Worm (Caenorhabditis elegans) whole organism, late embryonic: ENCODE measurements around the gene srx-64.

ENCODE experiments used
- C08G9.2 ChIP-seq: sonication (generic microtip); optimal IDR thresholded peaks from 2 replicates; lab custom pipeline; 2016; ENCODE audit warnings: mild to moderate bottlenecking, missing genetic modification characterization, moderate library complexity, missing compliant biosample characterization
- C38D4.7 ChIP-seq: fragments of 200-800 bp; sonication (Bioruptor generic); optimal IDR thresholded peaks from 2 replicates; lab custom pipeline; 2018; ENCODE audit warnings: mild to moderate bottlenecking, missing genetic modification characterization, moderate library complexity, missing compliant biosample characterization
- K02D7.2 ChIP-seq: sonication (generic microtip); optimal IDR thresholded peaks from 2 replicates; lab custom pipeline; 2017; ENCODE audit warnings: mild to moderate bottlenecking, missing genetic modification characterization, missing compliant biosample characterization
- K09A11.1 ChIP-seq: sonication (generic microtip); optimal IDR thresholded peaks from 2 replicates; lab custom pipeline; 2017; ENCODE audit warnings: antibody characterized with exemption, mild to moderate bottlenecking, missing genetic modification characterization, missing compliant biosample characterization; ENCODE audit not compliant: insufficient read depth
- T23F11.4 ChIP-seq: fragments of 200-800 bp; sonication (Bioruptor generic); optimal IDR thresholded peaks from 2 replicates; lab custom pipeline; 2018; ENCODE audit warnings: mild to moderate bottlenecking, missing genetic modification characterization, missing compliant biosample characterization
- Y22D7AL.16 ChIP-seq: sonication (generic microtip); optimal IDR thresholded peaks from 2 replicates; lab custom pipeline; 2016; ENCODE audit warnings: missing genetic modification characterization, missing compliant biosample characterization
- ceh-19 ChIP-seq: fragments of 200-800 bp; sonication (Bioruptor generic); optimal IDR thresholded peaks from 2 replicates; lab custom pipeline; 2018; ENCODE audit warnings: mild to moderate bottlenecking, missing genetic modification characterization, missing compliant biosample characterization
- ceh-22 ChIP-seq: sonication (generic microtip); optimal IDR thresholded peaks from 2 replicates; lab custom pipeline; 2017; ENCODE audit warnings: missing biosample characterization, missing genetic modification characterization
- ceh-24 ChIP-seq: sonication (generic microtip); optimal IDR thresholded peaks from 2 replicates; lab custom pipeline; 2016; ENCODE audit warnings: mild to moderate bottlenecking, missing genetic modification characterization, missing compliant biosample characterization
- ceh-9 ChIP-seq: sonication (generic microtip); optimal IDR thresholded peaks from 2 replicates; lab custom pipeline; 2016; ENCODE audit warnings: mild to moderate bottlenecking, missing genetic modification characterization, inconsistent platforms, missing compliant biosample characterization
- dmd-4 ChIP-seq: sonication (generic microtip); optimal IDR thresholded peaks from 2 replicates; lab custom pipeline; 2016; ENCODE audit warnings: borderline replicate concordance, missing genetic modification characterization, missing compliant biosample characterization
- elt-2 ChIP-seq: sonication (generic microtip); optimal IDR thresholded peaks from 2 replicates; lab custom pipeline; 2016; ENCODE audit warnings: missing genetic modification reagents, missing genetic modification characterization, missing compliant biosample characterization
- eyg-1 ChIP-seq: sonication (generic microtip); optimal IDR thresholded peaks from 2 replicates; lab custom pipeline; 2016; ENCODE audit warnings: missing genotype, missing genetic modification characterization, missing compliant biosample characterization
- fkh-6 ChIP-seq: sonication (generic microtip); optimal IDR thresholded peaks from 2 replicates; lab custom pipeline; 2016; ENCODE audit warnings: missing genetic modification characterization, missing compliant biosample characterization
- lim-6 ChIP-seq: sonication (generic microtip); optimal IDR thresholded peaks from 2 replicates; lab custom pipeline; 2016; ENCODE audit warnings: missing genetic modification characterization, missing compliant biosample characterization
- lin-11 ChIP-seq: fragments of 200-800 bp; sonication (Bioruptor generic); optimal IDR thresholded peaks from 2 replicates; lab custom pipeline; 2018; ENCODE audit warnings: mild to moderate bottlenecking, missing genetic modification characterization, missing compliant biosample characterization
- madf-2 ChIP-seq: sonication (generic microtip); optimal IDR thresholded peaks from 2 replicates; lab custom pipeline; 2017; ENCODE audit warnings: missing genetic modification characterization, missing compliant biosample characterization
- nhr-11 ChIP-seq: fragments of 150-350 bp; optimal IDR thresholded peaks from 2 replicates; lab custom pipeline; 2014; ENCODE audit warnings: missing biosample characterization, missing genetic modification characterization
- nhr-232 ChIP-seq: sonication (generic microtip); optimal IDR thresholded peaks from 2 replicates; lab custom pipeline; 2016; ENCODE audit warnings: missing genetic modification characterization, missing compliant biosample characterization
- npax-4 ChIP-seq: sonication (generic microtip); optimal IDR thresholded peaks from 2 replicates; lab custom pipeline; 2016; ENCODE audit warnings: missing genetic modification characterization, missing compliant biosample characterization
- odd-2 ChIP-seq: sonication (generic microtip); optimal IDR thresholded peaks from 2 replicates; lab custom pipeline; 2017; ENCODE audit warnings: antibody characterized with exemption, mild to moderate bottlenecking, missing genetic modification characterization, missing compliant biosample characterization
- pag-3 ChIP-seq: sonication (generic microtip); optimal IDR thresholded peaks from 2 replicates; lab custom pipeline; 2016; ENCODE audit warnings: missing compliant biosample characterization, missing genetic modification characterization, borderline replicate concordance
- pat-9 ChIP-seq: fragments of 200-800 bp; sonication (Bioruptor generic); optimal IDR thresholded peaks from 2 replicates; lab custom pipeline; 2018; ENCODE audit warnings: mild to moderate bottlenecking, missing genetic modification characterization, moderate library complexity, missing compliant biosample characterization
- pha-4 ChIP-seq: fragments of 150-350 bp; optimal IDR thresholded peaks from 2 replicates; lab custom pipeline; 2018; ENCODE audit warnings: missing biosample characterization, missing genetic modification reagents, missing genetic modification characterization
- pqm-1 ChIP-seq: sonication (generic microtip); optimal IDR thresholded peaks from 2 replicates; lab custom pipeline; 2016; ENCODE audit warnings: missing genetic modification characterization, missing compliant biosample characterization
- ref-2 ChIP-seq: sonication (generic microtip); optimal IDR thresholded peaks from 2 replicates; lab custom pipeline; 2016; ENCODE audit warnings: missing genetic modification characterization, missing compliant biosample characterization
- rnt-1 ChIP-seq: sonication (generic microtip); optimal IDR thresholded peaks from 2 replicates; lab custom pipeline; 2016; ENCODE audit warnings: missing genetic modification characterization, missing compliant biosample characterization
- sox-2 ChIP-seq: fragments of 200-800 bp; sonication (Bioruptor generic); IDR thresholded peaks from 2 replicates; pipeline ENCODE4 v1.3.6; 2022; ENCODE audit warnings: missing genetic modification reagents, missing genetic modification characterization, missing compliant biosample characterization
- syd-9 ChIP-seq: sonication (generic microtip); optimal IDR thresholded peaks from 2 replicates; lab custom pipeline; 2016; ENCODE audit warnings: mild to moderate bottlenecking, missing genetic modification characterization, moderate library complexity, missing compliant biosample characterization
- tbx-7 ChIP-seq: sonication (generic microtip); optimal IDR thresholded peaks from 2 replicates; lab custom pipeline; 2016; ENCODE audit warnings: missing genotype, missing genetic modification characterization, missing compliant biosample characterization
- ttx-3 ChIP-seq: sonication (generic microtip); optimal IDR thresholded peaks from 2 replicates; lab custom pipeline; 2016; ENCODE audit warnings: missing genetic modification reagents, missing genetic modification characterization, missing compliant biosample characterization
- unc-3 ChIP-seq, 2 experiments: fragments of 200-800 bp in 1 of 2; sonication (Bioruptor generic) in 1 of 2; sonication (generic microtip) in 1 of 2; conservative IDR thresholded peaks in 1 of 2; optimal IDR thresholded peaks in 1 of 2; 2 replicates each; pipeline versions ENCODE4 v1.3.6 to Lab custom; 2016 to 2022; ENCODE audit warnings: missing compliant biosample characterization in 2 of 2, missing genetic modification characterization in 2 of 2, missing genetic modification reagents in 1 of 2
- unc-42 ChIP-seq: sonication (generic microtip); optimal IDR thresholded peaks from 2 replicates; lab custom pipeline; 2016; ENCODE audit warnings: missing genotype, missing genetic modification characterization, missing compliant biosample characterization
- unc-55 ChIP-seq: sonication (generic microtip); optimal IDR thresholded peaks from 2 replicates; lab custom pipeline; 2017; ENCODE audit warnings: missing biosample characterization, missing genetic modification reagents, missing genetic modification characterization
- zip-5 ChIP-seq: sonication (generic microtip); optimal IDR thresholded peaks from 2 replicates; lab custom pipeline; 2016; ENCODE audit warnings: missing genetic modification characterization, missing compliant biosample characterization

The srx-64 gene

ce11 chrV:3967762-3968161 is 38.6 kb downstream of the srx-64 start, which contains the start of gene cyp-34A8:
TSS of gene cyp-34A8 (minus strand) at chrV:3967823.
- TF ChIP-seq odd-2 (tag; lab: Kevin White, UChicago) (no peak), K02D7.2 (tag; lab: Kevin White, UChicago) (no peak), unc-3 (GFP tag; conservative IDR thresholded peaks at IDR 0.05; lab: Robert Waterston, UW) (no peak), unc-3 (tag; optimal IDR thresholded peaks at IDR 0.05; lab: Kevin White, UChicago) (no peak), unc-42 (tag; lab: Kevin White, UChicago) (no peak), Y22D7AL.16 (no peak), sox-2 (GFP tag; lab: Robert Waterston, UW) (no peak), madf-2 (tag; lab: Kevin White, UChicago) (no peak), C38D4.7 (GFP tag; lab: Kevin White, UChicago) (no peak), rnt-1 (tag; lab: Kevin White, UChicago) (no peak), ref-2 (no peak), ceh-22 (no peak), ceh-19 (no peak), eyg-1 (no peak), K09A11.1 (tag; lab: Kevin White, UChicago) (no peak), ttx-3 (tag; lab: Kevin White, UChicago) (no peak), syd-9 (tag; lab: Kevin White, UChicago) (no peak), tbx-7 (no peak), npax-4 (tag; lab: Kevin White, UChicago) (no peak), zip-5 (tag; lab: Kevin White, UChicago) (no peak)
- TF ChIP-seq, all 69 proteins: peak for 0

ce11 chrV:3968929-3969328 is 39.7 kb downstream of the srx-64 start:
- TF ChIP-seq lin-11, result no peak
- TF ChIP-seq rnt-1 (tag; lab: Kevin White, UChicago), result no peak
- no peak for TF ChIP-seq fkh-6
- no peak for TF ChIP-seq C08G9.2 (tag; lab: Kevin White, UChicago)
- no peak for TF ChIP-seq ref-2

- TF ChIP-seq fkh-6 (no peak), nhr-232 (tag; lab: Kevin White, UChicago) (no peak), pha-4 (tag; lab: Kevin White, UChicago) (no peak), nhr-11 (no peak)
Observed at ce11 chrV:3969664-3970063, 40.5 kb downstream of the srx-64 start.

- no peak for TF ChIP-seq pqm-1
- peak; percentile 2 for TF ChIP-seq elt-2 (tag; lab: Kevin White, UChicago)
- TF ChIP-seq nhr-232 (tag; lab: Kevin White, UChicago), result no peak
- TF ChIP-seq ceh-24 (tag; lab: Kevin White, UChicago), result no peak
- TF ChIP-seq eyg-1, result no peak
- TF ChIP-seq zip-5 (tag; lab: Kevin White, UChicago), result no peak
- TF ChIP-seq pat-9, result no peak
Observed at ce11 chrV:3970410-3970809, 41.2 kb downstream of the srx-64 start, which contains the start of gene cyp-34A9. TSS of gene cyp-34A9 (minus strand) at chrV:3970540.

- TF ChIP-seq madf-2 (tag; lab: Kevin White, UChicago) (no peak), pqm-1 (no peak), C38D4.7 (GFP tag; lab: Kevin White, UChicago) (no peak), unc-55 (no peak), pag-3 (tag; lab: Kevin White, UChicago) (no peak), T23F11.4 (no peak), ceh-22 (no peak), ceh-19 (no peak), ceh-9 (tag; lab: Kevin White, UChicago) (no peak), unc-3 (GFP tag; conservative IDR thresholded peaks at IDR 0.05; lab: Robert Waterston, UW) (no peak), unc-3 (tag; optimal IDR thresholded peaks at IDR 0.05; lab: Kevin White, UChicago) (no peak), lim-6 (tag; lab: Kevin White, UChicago) (no peak), dmd-4 (tag; lab: Kevin White, UChicago) (no peak), lin-11 (no peak), unc-42 (tag; lab: Kevin White, UChicago) (no peak)
- TF ChIP-seq, all 69 proteins: peak for 0
Observed at ce11 chrV:3972846-3973245, 43.6 kb downstream of the srx-64 start, which contains the start of gene cyp-34A10. TSS of gene cyp-34A10 (minus strand) at chrV:3972991.
